Fruit fly (Drosophila melanogaster) whole organism, embryonic: ENCODE results near the gene CG43998.

Experiments used
- Blimp-1 ChIP-seq: fragments of 200-800 bp; sonication (Bioruptor generic); optimal IDR thresholded peaks from 3 replicates; lab custom pipeline; 2018; ENCODE audit warnings: missing biosample characterization, missing genetic modification characterization, mild to moderate bottlenecking, moderate library complexity, missing genetic modification reagents
- CG11560 ChIP-seq: fragments of 200-800 bp; sonication (Bioruptor generic); IDR thresholded peaks from 3 replicates; pipeline ENCODE4 v1.3.6; 2022; ENCODE audit warnings: missing biosample characterization, missing genetic modification characterization
- CG12219 ChIP-seq: fragments of 200-800 bp; sonication (Bioruptor generic); optimal IDR thresholded peaks from 3 replicates; lab custom pipeline; 2018; ENCODE audit warnings: missing biosample characterization, mild to moderate bottlenecking, missing genetic modification characterization
- CG13894 ChIP-seq: fragments of 200-800 bp; sonication (Bioruptor generic); optimal IDR thresholded peaks from 3 replicates; lab custom pipeline; 2018; ENCODE audit warnings: missing biosample characterization, mild to moderate bottlenecking, missing genetic modification characterization, moderate library complexity
- CG14014 ChIP-seq: fragments of 200-800 bp; sonication (Bioruptor generic); IDR thresholded peaks from 2 replicates; pipeline ENCODE4 v1.3.6; 2022; ENCODE audit warnings: missing biosample characterization, missing genetic modification characterization
- CG15011 ChIP-seq: fragments of 200-800 bp; sonication (Bioruptor generic); optimal IDR thresholded peaks from 3 replicates; lab custom pipeline; 2018; ENCODE audit warnings: missing biosample characterization, mild to moderate bottlenecking, missing genetic modification characterization
- CG17359 ChIP-seq: fragments of 200-800 bp; sonication (Bioruptor generic); optimal IDR thresholded peaks from 3 replicates; lab custom pipeline; 2018; ENCODE audit warnings: missing biosample characterization, mild to moderate bottlenecking, missing genetic modification characterization, moderate library complexity
- CG1832 ChIP-seq: fragments of 200-800 bp; sonication (Bioruptor generic); optimal IDR thresholded peaks from 2 replicates; lab custom pipeline; 2017; ENCODE audit warnings: missing biosample characterization, mild to moderate bottlenecking, missing genetic modification characterization, inconsistent platforms
- CG32767 ChIP-seq: fragments of 200-800 bp; sonication (Bioruptor generic); IDR thresholded peaks from 2 replicates; pipeline ENCODE4 v1.3.6; 2022; ENCODE audit warnings: missing biosample characterization, missing genetic modification characterization
- CG4282 ChIP-seq: fragments of 200-800 bp; sonication (Bioruptor generic); optimal IDR thresholded peaks from 2 replicates; lab custom pipeline; 2016; ENCODE audit warnings: missing biosample characterization, missing genetic modification characterization
- CG43689 ChIP-seq: fragments of 200-800 bp; sonication (Bioruptor generic); IDR thresholded peaks from 2 replicates; pipeline ENCODE4 v1.3.6; 2022; ENCODE audit warnings: missing biosample characterization, missing genetic modification characterization
- CG4424 ChIP-seq: fragments of 200-800 bp; sonication (Bioruptor generic); optimal IDR thresholded peaks from 3 replicates; lab custom pipeline; 2016; ENCODE audit warnings: missing biosample characterization, missing genetic modification characterization
- CG6254 ChIP-seq: fragments of 200-800 bp; sonication (Bioruptor generic); optimal IDR thresholded peaks from 3 replicates; lab custom pipeline; 2017; ENCODE audit warnings: mild to moderate bottlenecking, missing biosample characterization, missing genetic modification reagents, missing genetic modification characterization
- CG6683 ChIP-seq: fragments of 200-800 bp; sonication (Bioruptor generic); optimal IDR thresholded peaks from 2 replicates; lab custom pipeline; 2017; ENCODE audit warnings: missing biosample characterization, mild to moderate bottlenecking, missing genetic modification characterization, missing genetic modification reagents
- CG6765 ChIP-seq: fragments of 200-800 bp; sonication (Bioruptor generic); optimal IDR thresholded peaks from 3 replicates; lab custom pipeline; 2017; ENCODE audit warnings: missing biosample characterization, mild to moderate bottlenecking, missing genetic modification characterization
- CG7839 ChIP-seq: fragments of 200-800 bp; sonication (Bioruptor generic); optimal IDR thresholded peaks from 3 replicates; lab custom pipeline; 2018; ENCODE audit warnings: missing biosample characterization, mild to moderate bottlenecking, missing genetic modification characterization, moderate library complexity
- CG8765 ChIP-seq: fragments of 200-800 bp; sonication (Bioruptor generic); IDR thresholded peaks from 2 replicates; pipeline ENCODE4 v1.3.6; 2022; ENCODE audit warnings: missing biosample characterization, missing genetic modification characterization
- Camta ChIP-seq: fragments of 200-800 bp; sonication (Bioruptor generic); optimal IDR thresholded peaks from 2 replicates; lab custom pipeline; 2016; ENCODE audit warnings: missing biosample characterization, missing genetic modification characterization
- Chrac-16 ChIP-seq: fragments of 200-800 bp; sonication (Bioruptor generic); optimal IDR thresholded peaks from 3 replicates; lab custom pipeline; 2016; ENCODE audit warnings: missing biosample characterization, missing genetic modification characterization
- Ets97D ChIP-seq: fragments of 200-800 bp; sonication (Bioruptor generic); optimal IDR thresholded peaks from 3 replicates; lab custom pipeline; 2016; ENCODE audit warnings: missing biosample characterization, missing genetic modification characterization
- Fer1 ChIP-seq: fragments of 200-800 bp; sonication (Bioruptor generic); optimal IDR thresholded peaks from 2 replicates; lab custom pipeline; 2017; ENCODE audit warnings: missing biosample characterization, mild to moderate bottlenecking, missing genetic modification characterization
- Fer3 ChIP-seq: fragments of 200-800 bp; sonication (Bioruptor generic); optimal IDR thresholded peaks from 2 replicates; lab custom pipeline; 2018; ENCODE audit warnings: missing biosample characterization, mild to moderate bottlenecking, missing genetic modification characterization, moderate library complexity
- HLH3B ChIP-seq: fragments of 200-800 bp; sonication (Bioruptor generic); IDR thresholded peaks from 2 replicates; pipeline ENCODE4 v1.3.6; 2022; ENCODE audit warnings: missing biosample characterization, missing genetic modification characterization
- Hey ChIP-seq: fragments of 200-800 bp; sonication (Bioruptor generic); optimal IDR thresholded peaks from 3 replicates; lab custom pipeline; 2018; ENCODE audit warnings: missing biosample characterization, mild to moderate bottlenecking, missing genetic modification characterization
- Jarid2 ChIP-seq: fragments of 200-800 bp; sonication (Bioruptor generic); optimal IDR thresholded peaks from 3 replicates; lab custom pipeline; 2017; ENCODE audit warnings: mild to moderate bottlenecking, missing biosample characterization, missing genetic modification reagents, missing genetic modification characterization
- Lim3 ChIP-seq: fragments of 200-800 bp; sonication (Bioruptor generic); IDR thresholded peaks from 2 replicates; pipeline ENCODE4 v1.3.6; 2022; ENCODE audit warnings: missing biosample characterization, missing genetic modification characterization
- MTF-1 ChIP-seq: fragments of 200-800 bp; sonication (Bioruptor generic); optimal IDR thresholded peaks from 2 replicates; lab custom pipeline; 2018; ENCODE audit warnings: missing biosample characterization, mild to moderate bottlenecking, missing genetic modification characterization, borderline replicate concordance
- Ptx1 ChIP-seq: fragments of 200-800 bp; sonication (Bioruptor generic); IDR thresholded peaks from 2 replicates; pipeline ENCODE4 v1.3.6; 2022; ENCODE audit warnings: missing biosample characterization, missing genetic modification characterization
- Scr ChIP-seq: fragments of 200-800 bp; sonication (Bioruptor generic); IDR thresholded peaks from 2 replicates; pipeline ENCODE4 v1.3.6; 2022; ENCODE audit warnings: missing biosample characterization, missing genetic modification characterization; ENCODE audit not compliant: partially characterized antibody
- Sox102F ChIP-seq: fragments of 200-800 bp; sonication (Bioruptor generic); optimal IDR thresholded peaks from 2 replicates; lab custom pipeline; 2018; ENCODE audit warnings: missing biosample characterization, mild to moderate bottlenecking, missing genetic modification characterization, moderate library complexity
- Xrp1 ChIP-seq: fragments of 200-800 bp; sonication (Bioruptor generic); IDR thresholded peaks from 2 replicates; pipeline ENCODE4 v1.3.6; 2022; ENCODE audit warnings: missing biosample characterization, missing genetic modification characterization
- al ChIP-seq: fragments of 200-800 bp; sonication (Bioruptor generic); IDR thresholded peaks from 2 replicates; pipeline ENCODE4 v1.3.6; 2022; ENCODE audit warnings: missing biosample characterization, missing genetic modification characterization
- ato ChIP-seq: fragments of 200-800 bp; sonication (Bioruptor generic); IDR thresholded peaks from 2 replicates; pipeline ENCODE4 v1.3.6; 2022; ENCODE audit warnings: missing biosample characterization, missing genetic modification characterization; ENCODE audit not compliant: partially characterized antibody
- az2 ChIP-seq: fragments of 200-800 bp; sonication (Bioruptor generic); optimal IDR thresholded peaks from 3 replicates; lab custom pipeline; 2016; ENCODE audit warnings: missing biosample characterization, missing genetic modification characterization
- chn ChIP-seq: fragments of 200-800 bp; sonication (Bioruptor generic); optimal IDR thresholded peaks from 2 replicates; lab custom pipeline; 2016; ENCODE audit warnings: missing biosample characterization, missing genetic modification characterization
- dati ChIP-seq: fragments of 200-800 bp; sonication (Bioruptor generic); IDR thresholded peaks from 2 replicates; pipeline ENCODE4 v1.3.6; 2022; ENCODE audit warnings: missing biosample characterization, missing genetic modification characterization
- eve ChIP-seq, 2 experiments: fragments of >200 bp; optimal IDR thresholded peaks; 2 replicates each; lab custom pipeline; 2017; ENCODE audit warnings: missing biosample characterization in 2 of 2, missing genetic modification characterization in 2 of 2
- fd64A ChIP-seq: fragments of 200-800 bp; sonication (Bioruptor generic); optimal IDR thresholded peaks from 3 replicates; lab custom pipeline; 2018; ENCODE audit warnings: missing biosample characterization, mild to moderate bottlenecking, missing genetic modification characterization
- gce ChIP-seq: fragments of 200-800 bp; sonication (Bioruptor generic); IDR thresholded peaks from 3 replicates; pipeline ENCODE4 v1.3.6; 2022; ENCODE audit warnings: missing biosample characterization, missing genetic modification characterization
- hbn ChIP-seq: fragments of 200-800 bp; sonication (Bioruptor generic); IDR thresholded peaks from 2 replicates; pipeline ENCODE4 v1.3.6; 2022; ENCODE audit warnings: missing biosample characterization, missing genetic modification characterization; ENCODE audit not compliant: partially characterized antibody
- p53 ChIP-seq: fragments of 200-800 bp; sonication (Bioruptor generic); optimal IDR thresholded peaks from 2 replicates; lab custom pipeline; 2016; ENCODE audit warnings: missing biosample characterization, missing genetic modification characterization
- prd ChIP-seq, 3 experiments: fragments of >200 bp in 2 of 3; fragments of 200-800 bp in 1 of 3; sonication (Bioruptor generic) in 1 of 3; optimal IDR thresholded peaks in 2 of 3; IDR thresholded peaks in 1 of 3; 2 replicates in 2 of 3; 3 replicates in 1 of 3; pipeline versions ENCODE4 v1.3.6 to Lab custom; 2017 to 2022; ENCODE audit warnings: missing biosample characterization in 1 of 3, missing genetic modification characterization in 1 of 3
- psq ChIP-seq: fragments of 200-800 bp; sonication (Bioruptor generic); optimal IDR thresholded peaks from 2 replicates; lab custom pipeline; 2017; ENCODE audit warnings: missing biosample characterization, missing genetic modification characterization
- pum ChIP-seq: fragments of 200-800 bp; sonication (Bioruptor generic); optimal IDR thresholded peaks from 2 replicates; lab custom pipeline; 2016; ENCODE audit warnings: missing biosample characterization, missing genetic modification characterization
- ro ChIP-seq: fragments of 200-800 bp; sonication (Bioruptor generic); IDR thresholded peaks from 2 replicates; pipeline ENCODE4 v1.3.6; 2022; ENCODE audit warnings: missing biosample characterization, missing genetic modification characterization
- shn ChIP-seq: fragments of 200-800 bp; sonication (Bioruptor generic); optimal IDR thresholded peaks from 3 replicates; lab custom pipeline; 2016; ENCODE audit warnings: missing biosample characterization, missing genetic modification characterization
- slbo ChIP-seq: fragments of 200-800 bp; sonication (Bioruptor generic); IDR thresholded peaks from 2 replicates; pipeline ENCODE4 v1.3.6; 2022; ENCODE audit warnings: missing biosample characterization, missing genetic modification characterization
- stwl ChIP-seq: fragments of 200-800 bp; sonication (Bioruptor generic); optimal IDR thresholded peaks from 3 replicates; lab custom pipeline; 2018; ENCODE audit warnings: missing biosample characterization, mild to moderate bottlenecking, missing genetic modification characterization, moderate library complexity
- tio ChIP-seq: fragments of 200-800 bp; sonication (Bioruptor generic); optimal IDR thresholded peaks from 2 replicates; lab custom pipeline; 2017; ENCODE audit warnings: missing biosample characterization, missing genetic modification characterization, inconsistent platforms
- unpg ChIP-seq: fragments of 200-800 bp; sonication (Bioruptor generic); optimal IDR thresholded peaks from 3 replicates; lab custom pipeline; 2018; ENCODE audit warnings: missing biosample characterization, mild to moderate bottlenecking, missing genetic modification characterization, moderate library complexity
- zfh2 ChIP-seq: fragments of 200-800 bp; sonication (Bioruptor generic); optimal IDR thresholded peaks from 2 replicates; lab custom pipeline; 2016; ENCODE audit warnings: missing biosample characterization, missing genetic modification characterization

Gene CG43998

dm6 chr3R:23915967-23916366 lies 12.8 kb downstream of the CG43998 start (continued):
- TF ChIP-seq CG6254, result peak; percentile 2
- no peak for TF ChIP-seq Camta (GFP tag; lab: Kevin White, UChicago)
- TF ChIP-seq prd (optimal IDR thresholded peaks at IDR 0.05; lab: Kevin White, UChicago), result no peak
- TF ChIP-seq prd (GFP tag; IDR thresholded peaks at IDR 0.05; lab: Robert Waterston, UW), result 0 out of 3 replicates have a peak, but pooled peaks have one; percentile 37
- peak; percentile 3 for TF ChIP-seq unpg
- no peak for TF ChIP-seq CG4282 (GFP tag; lab: Kevin White, UChicago)
- no peak for TF ChIP-seq ro
- TF ChIP-seq CG4424 (GFP tag; lab: Kevin White, UChicago), result no peak
- 0 out of 2 replicates have a peak, but pooled peaks have one; percentile 13 for TF ChIP-seq Xrp1 (GFP tag; lab: Robert Waterston, UW)
- TF ChIP-seq MTF-1, result no peak
- no peak for TF ChIP-seq hbn
- TF ChIP-seq CG6683 (GFP tag; lab: Kevin White, UChicago), result no peak
- no peak for TF ChIP-seq chn (GFP tag; lab: Kevin White, UChicago)
- peak; percentile 20 for TF ChIP-seq Blimp-1 (GFP tag; lab: Kevin White, UChicago)
- no peak for TF ChIP-seq CG43689
- TF ChIP-seq Jarid2 (GFP tag; lab: Kevin White, UChicago), result no peak
- TF ChIP-seq CG15011 (GFP tag; lab: Kevin White, UChicago), result no peak
- TF ChIP-seq Scr (GFP tag; lab: Robert Waterston, UW), result no peak
- TF ChIP-seq pum (GFP tag; lab: Kevin White, UChicago), result no peak
- TF ChIP-seq eve (GFP tag; optimal IDR thresholded peaks at IDR 0.05; lab: Kevin White, UChicago), result no peak
- TF ChIP-seq tio, result no peak
- TF ChIP-seq gce (GFP tag; lab: Robert Waterston, UW), result no peak
- no peak for TF ChIP-seq fd64A
- TF ChIP-seq Fer1 (GFP tag; lab: Kevin White, UChicago), result no peak
- TF ChIP-seq CG11560 (tag; lab: Robert Waterston, UW), result no peak
- TF ChIP-seq CG1832 (GFP tag; lab: Kevin White, UChicago), result no peak
- no peak for TF ChIP-seq slbo (GFP tag; lab: Robert Waterston, UW)
- no peak for TF ChIP-seq ato
- TF ChIP-seq Hey, result no peak
- TF ChIP-seq Ptx1, result 0 out of 2 replicates have a peak, but pooled peaks have one; percentile 24
- TF ChIP-seq shn (GFP tag; lab: Kevin White, UChicago), result no peak
- no peak for TF ChIP-seq Lim3
- TF ChIP-seq CG7839 (tag; lab: Kevin White, UChicago), result peak; percentile 0
- no peak for TF ChIP-seq Fer3 (tag; lab: Kevin White, UChicago)
- TF ChIP-seq CG6765, result no peak
- no peak for TF ChIP-seq dati (GFP tag; lab: Robert Waterston, UW)
- no peak for TF ChIP-seq CG8765 (GFP tag; lab: Robert Waterston, UW)
- TF ChIP-seq CG14014, result no peak
- TF ChIP-seq stwl, result no peak
- no peak for TF ChIP-seq psq (GFP tag; lab: Kevin White, UChicago)
- no peak for TF ChIP-seq al (GFP tag; lab: Robert Waterston, UW)
- no peak for TF ChIP-seq Chrac-16 (GFP tag; lab: Kevin White, UChicago)
- TF ChIP-seq zfh2, result no peak
- peak; percentile 1 for TF ChIP-seq az2 (GFP tag; lab: Kevin White, UChicago)
- 0 out of 2 replicates have a peak, but pooled peaks have one; percentile 5 for TF ChIP-seq HLH3B (GFP tag; lab: Robert Waterston, UW)
- TF ChIP-seq CG13894 (tag; lab: Kevin White, UChicago), result no peak
- no peak for TF ChIP-seq CG32767
- TF ChIP-seq CG17359 (tag; lab: Kevin White, UChicago), result no peak
- TF ChIP-seq CG12219 (GFP tag; lab: Kevin White, UChicago), result no peak
- no peak for TF ChIP-seq Ets97D
- TF ChIP-seq Sox102F, result peak; percentile 40
- TF ChIP-seq p53 (GFP tag; lab: Kevin White, UChicago), result no peak
